Worm (Caenorhabditis elegans): ENCODE measurements around the gene ptr-4.

The ptr-4 gene

DNA sequence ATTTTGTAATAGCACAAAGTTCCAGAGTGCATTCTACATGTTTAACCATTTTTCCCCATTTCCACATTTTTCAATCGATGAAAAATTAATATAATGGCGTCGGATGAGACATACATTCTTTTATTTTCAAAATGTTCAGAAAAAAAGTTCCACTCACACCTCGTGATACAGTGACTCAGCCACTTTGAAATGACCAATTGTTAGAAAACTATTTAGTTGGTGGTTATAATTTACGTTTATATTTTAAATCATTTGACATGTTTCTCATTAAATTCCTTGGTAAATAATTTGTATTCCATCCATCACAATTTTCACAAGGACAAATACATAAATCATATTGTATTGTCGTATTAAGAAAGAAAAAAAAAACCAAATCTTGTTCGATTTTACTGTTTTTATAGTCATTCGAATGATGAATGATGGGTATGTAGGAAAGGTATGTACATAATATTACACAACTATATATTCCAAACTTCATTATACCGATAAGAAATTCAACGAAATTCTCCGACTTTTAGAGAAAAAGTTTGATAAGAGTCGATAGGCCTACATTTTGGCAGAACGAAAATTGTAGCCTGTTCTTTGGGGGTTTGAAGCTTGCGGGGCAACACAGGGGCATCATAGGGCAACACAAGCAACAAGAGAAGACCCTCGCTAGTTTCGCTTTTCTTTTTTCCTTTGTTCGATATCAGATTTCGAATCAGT, 34.8 kb upstream of the ptr-4 start (continued):
- TF ChIP-seq sdz-12 (GFP tag; optimal IDR thresholded peaks at IDR 0.05), result no peak
- no peak for TF ChIP-seq lir-3 (tag; optimal IDR thresholded peaks at IDR 0.05)
- no peak for TF ChIP-seq tag-97 (GFP tag; IDR thresholded peaks at IDR 0.05)
- TF ChIP-seq rbr-2 (tag; optimal IDR thresholded peaks at IDR 0.05), result no peak
- no peak for TF ChIP-seq dmd-8 (GFP tag; IDR thresholded peaks at IDR 0.05)
- no peak for TF ChIP-seq pha-4 (GFP tag; IDR thresholded peaks at IDR 0.05)
- no peak for TF ChIP-seq pha-4 (tag; optimal IDR thresholded peaks at IDR 0.05)
- no peak for TF ChIP-seq lin-15B (tag; optimal IDR thresholded peaks at IDR 0.05)
- no peak for TF ChIP-seq nhr-42 (GFP tag; IDR thresholded peaks at IDR 0.05)
- no peak for TF ChIP-seq ceh-20 (GFP tag; IDR thresholded peaks at IDR 0.05)
- no peak for TF ChIP-seq tra-1 (GFP tag; IDR thresholded peaks at IDR 0.05)
- no peak for TF ChIP-seq ama-1 (optimal IDR thresholded peaks at IDR 0.05)
- TF ChIP-seq ztf-7 (tag; optimal IDR thresholded peaks at IDR 0.05), result no peak
- TF ChIP-seq nhr-28 (tag; optimal IDR thresholded peaks at IDR 0.05), result peak; percentile 65
- TF ChIP-seq zip-2 (tag; optimal IDR thresholded peaks at IDR 0.05), result no peak
- TF ChIP-seq nhr-48 (tag; optimal IDR thresholded peaks at IDR 0.05), result no peak
- no peak for TF ChIP-seq Y48G9A.11 (GFP tag; IDR thresholded peaks at IDR 0.05)
- TF ChIP-seq nhr-11 (tag; optimal IDR thresholded peaks at IDR 0.05), result no peak
- TF ChIP-seq vab-7 (GFP tag; IDR thresholded peaks at IDR 0.05), result no peak
- TF ChIP-seq ceh-44 (GFP tag; IDR thresholded peaks at IDR 0.05), result no peak
- TF ChIP-seq lin-38 (GFP tag; IDR thresholded peaks at IDR 0.05), result no peak
- TF ChIP-seq zfp-3 (GFP tag; conservative IDR thresholded peaks at IDR 0.05), result no peak
- TF ChIP-seq daf-16 (GFP tag; optimal IDR thresholded peaks at IDR 0.05), result no peak
- peak; percentile 22 for TF ChIP-seq daf-16 (tag; optimal IDR thresholded peaks at IDR 0.05)
- no peak for TF ChIP-seq jun-1 (tag; optimal IDR thresholded peaks at IDR 0.05)
- no peak for TF ChIP-seq unc-39 (tag; optimal IDR thresholded peaks at IDR 0.05)
- TF ChIP-seq php-3 (GFP tag; IDR thresholded peaks at IDR 0.05), result peak; percentile 66; the same call in 1 of the 2 replicates
- TF ChIP-seq F37D6.2 (tag; optimal IDR thresholded peaks at IDR 0.05), result no peak
- no peak for TF ChIP-seq nhr-25 (tag; optimal IDR thresholded peaks at IDR 0.05; ENCODE audit: borderline replicate concordance, insufficient read depth)
- no peak for TF ChIP-seq lsy-2 (tag; optimal IDR thresholded peaks at IDR 0.05)

ce11 chrX:6098420-6098819, 32.6 kb upstream of the ptr-4 start:
- no peak for TF ChIP-seq daf-16 (GFP tag; optimal IDR thresholded peaks at IDR 0.05)
- TF ChIP-seq daf-16 (tag; optimal IDR thresholded peaks at IDR 0.05), result peak; percentile 84
- no peak for TF ChIP-seq egl-43 (GFP tag; IDR thresholded peaks at IDR 0.05)
- 0 out of 2 replicates have a peak, but pooled peaks have one; percentile 38 for TF ChIP-seq lin-1 (GFP tag; IDR thresholded peaks at IDR 0.05)
- TF ChIP-seq dve-1 (tag; optimal IDR thresholded peaks at IDR 0.05; ENCODE audit: insufficient read depth), result peak; percentile 57
- no peak for TF ChIP-seq daf-12 (tag; optimal IDR thresholded peaks at IDR 0.05)
- peak; percentile 19; the same call in 1 of the 2 replicates for TF ChIP-seq nhr-41 (GFP tag; IDR thresholded peaks at IDR 0.05)
- peak; percentile 13 for TF ChIP-seq aha-1 (tag)
- TF ChIP-seq madf-9 (GFP tag; conservative IDR thresholded peaks at IDR 0.05), result no peak
- TF ChIP-seq mes-2 (tag; optimal IDR thresholded peaks at IDR 0.05; ENCODE audit: poor library complexity, severe bottlenecking), result peak; percentile 50
- no peak for TF ChIP-seq unc-130 (GFP tag; optimal IDR thresholded peaks at IDR 0.05)
- TF ChIP-seq php-3 (GFP tag; IDR thresholded peaks at IDR 0.05), result peak; percentile 51; the same call in 1 of the 2 replicates
- TF ChIP-seq pqm-1 (tag; optimal IDR thresholded peaks at IDR 0.05), result peak; percentile 96
- no peak for TF ChIP-seq dmd-8 (GFP tag; IDR thresholded peaks at IDR 0.05)
- no peak for TF ChIP-seq ZK546.5 (tag; optimal IDR thresholded peaks at IDR 0.05)
- no peak for TF ChIP-seq nhr-102 (tag; optimal IDR thresholded peaks at IDR 0.05)
- no peak for TF ChIP-seq gei-8 (GFP tag; optimal IDR thresholded peaks at IDR 0.05)
- TF ChIP-seq mdl-1 (tag; optimal IDR thresholded peaks at IDR 0.05), result no peak
- TF ChIP-seq ZK337.2 (GFP tag; IDR thresholded peaks at IDR 0.05), result no peak
- TF ChIP-seq R02D3.7 (tag; optimal IDR thresholded peaks at IDR 0.05), result no peak
- no peak for TF ChIP-seq nhr-6 (tag; optimal IDR thresholded peaks at IDR 0.05)
- TF ChIP-seq duxl-1 (tag; optimal IDR thresholded peaks at IDR 0.05; ENCODE audit: poor library complexity), result no peak
- TF ChIP-seq cey-2 (tag; optimal IDR thresholded peaks at IDR 0.05; ENCODE audit: borderline replicate concordance, insufficient read depth), result no peak
- peak; percentile 90 for TF ChIP-seq nhr-28 (tag; optimal IDR thresholded peaks at IDR 0.05)
- peak; percentile 49 for TF ChIP-seq hlh-11 (tag; optimal IDR thresholded peaks at IDR 0.05)
- TF ChIP-seq vab-7 (GFP tag; IDR thresholded peaks at IDR 0.05), result no peak
